Worm (Caenorhabditis elegans): Measurements from ENCODE around the gene C49C3.9.

C49C3.9 gene

DNA sequence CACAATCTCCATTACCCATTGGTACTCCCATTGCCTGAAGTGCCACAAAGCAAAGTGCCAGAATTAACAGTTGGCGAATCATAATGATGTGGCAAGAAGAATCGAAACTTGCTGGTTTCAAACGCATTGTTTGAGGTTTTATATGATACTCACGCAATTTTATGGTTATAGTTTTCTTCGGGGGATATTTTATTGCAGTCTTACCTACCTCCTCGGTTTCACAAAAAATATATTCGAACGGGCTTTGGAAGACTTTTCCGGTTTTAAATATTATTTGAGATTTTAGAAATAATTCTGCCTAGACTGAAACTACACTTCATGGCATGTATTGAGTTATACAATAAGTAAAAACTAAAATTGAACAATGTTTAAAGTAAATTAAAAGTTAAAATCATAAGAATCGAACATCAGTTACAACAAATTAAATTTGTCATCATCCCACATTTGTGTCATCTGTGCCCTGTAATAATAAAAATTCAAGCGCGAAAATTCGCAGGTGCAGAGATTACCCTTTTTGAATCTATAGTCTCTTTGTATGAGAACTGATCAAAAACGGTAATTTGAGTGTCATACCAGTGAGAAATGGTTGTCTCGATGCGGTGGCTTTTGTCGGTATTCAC is 4.6 kb upstream of the C49C3.9 start, which contains the start of the genes clec-197 and clec-198:
Gene clec-197, minus strand, starts transcription at position 101 of the 620 bp plus-strand sequence.
Gene clec-198, plus strand, starts transcription at position 570 of the 620 bp plus-strand sequence.
- no peak for TF ChIP-seq zim-3 (tag; optimal IDR thresholded peaks at IDR 0.05)
- TF ChIP-seq dpff-1 (tag; optimal IDR thresholded peaks at IDR 0.05) = no peak
- TF ChIP-seq mcd-1 (GFP tag; IDR thresholded peaks at IDR 0.05) = no peak
- TF ChIP-seq attf-6 (GFP tag; IDR thresholded peaks at IDR 0.05) = no peak
- no peak for TF ChIP-seq die-1 (tag; optimal IDR thresholded peaks at IDR 0.05)
- TF ChIP-seq K12H6.12 (tag; optimal IDR thresholded peaks at IDR 0.05) = no peak

DNA sequence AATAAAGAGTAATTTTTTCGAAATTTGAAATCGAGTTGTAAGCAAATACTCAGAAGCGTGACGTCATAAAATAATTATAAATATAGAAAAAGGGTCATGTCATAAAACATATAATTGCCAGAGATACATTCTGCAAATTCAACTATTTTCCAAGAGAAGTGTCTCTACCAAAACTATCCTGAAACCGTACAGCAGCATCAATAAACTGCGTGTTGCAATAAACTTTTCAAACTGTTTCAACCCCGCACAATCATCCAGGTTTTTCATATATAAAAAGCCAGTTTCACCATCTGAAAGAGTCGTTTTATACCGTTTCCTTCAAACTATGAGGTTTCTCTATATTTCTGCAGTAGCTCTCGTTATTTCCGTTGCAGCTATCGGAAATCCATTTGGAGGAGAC is 1.4 kb upstream of the C49C3.9 start, which contains the start of gene C49C3.11:
Gene C49C3.11, plus strand, starts transcription at position 301 of the 400 bp plus-strand sequence.
- TF ChIP-seq mel-28 (tag; optimal IDR thresholded peaks at IDR 0.05; ENCODE audit: borderline replicate concordance) = no peak
- no peak for TF ChIP-seq lin-40 (tag; optimal IDR thresholded peaks at IDR 0.05)
- TF ChIP-seq snpc-1.1 (tag; optimal IDR thresholded peaks at IDR 0.05; ENCODE audit: insufficient read depth) = no peak
- no peak for TF ChIP-seq akir-1 (GFP tag; optimal IDR thresholded peaks at IDR 0.05)
- no peak for TF ChIP-seq hrde-1 (tag; optimal IDR thresholded peaks at IDR 0.05; ENCODE audit: borderline replicate concordance)
- TF ChIP-seq aptf-3 (GFP tag; IDR thresholded peaks at IDR 0.05) = no peak
- no peak for TF ChIP-seq chd-7 (tag; optimal IDR thresholded peaks at IDR 0.05)
- no peak for TF ChIP-seq F33H1.4 (GFP tag; IDR thresholded peaks at IDR 0.05)
- no peak for TF ChIP-seq die-1 (tag; optimal IDR thresholded peaks at IDR 0.05)
- TF ChIP-seq zim-3 (tag; optimal IDR thresholded peaks at IDR 0.05) = no peak
- no peak for TF ChIP-seq rpc-1 (optimal IDR thresholded peaks at IDR 0.05)
- TF ChIP-seq rpc-1 (tag; optimal IDR thresholded peaks at IDR 0.05) = no peak
- no peak for TF ChIP-seq B0019.2 (GFP tag; conservative IDR thresholded peaks at IDR 0.05)
- no peak for TF ChIP-seq ceh-91 (GFP tag; IDR thresholded peaks at IDR 0.05)
- TF ChIP-seq mxl-1 (tag; optimal IDR thresholded peaks at IDR 0.05) = no peak
- no peak for TF ChIP-seq ztf-22 (GFP tag; optimal IDR thresholded peaks at IDR 0.05)
- no peak for TF ChIP-seq rcor-1 (GFP tag; IDR thresholded peaks at IDR 0.05)

DNA sequence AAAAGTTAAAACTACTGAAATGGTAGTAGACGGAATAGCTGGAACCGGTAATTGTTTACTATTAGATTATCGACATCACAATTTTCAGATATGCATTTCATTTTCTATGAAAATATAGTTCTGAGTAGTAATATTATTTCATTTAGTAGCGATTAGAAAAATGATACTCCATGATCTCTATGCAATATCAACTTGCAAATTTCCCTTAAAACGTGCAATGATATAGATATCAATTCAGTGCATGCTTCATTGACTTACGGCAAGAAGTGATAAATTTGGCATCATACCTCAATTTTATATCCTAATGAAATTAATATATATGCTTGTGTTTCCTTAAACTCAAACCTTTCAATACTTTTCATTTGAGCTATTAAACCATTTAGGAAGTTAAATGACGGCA is 553 bp upstream of the C49C3.9 start, which contains the start of gene C49C3.21:
Gene C49C3.21, plus strand, starts transcription at position 301 of the 400 bp plus-strand sequence.
- no peak for TF ChIP-seq Y53G8AR.9 (GFP tag; conservative IDR thresholded peaks at IDR 0.05)
- no peak for TF ChIP-seq nhr-27 (tag; optimal IDR thresholded peaks at IDR 0.05)
- no peak for TF ChIP-seq unc-130 (GFP tag; optimal IDR thresholded peaks at IDR 0.05)
- no peak for TF ChIP-seq F49E8.2 (tag; optimal IDR thresholded peaks at IDR 0.05; ENCODE audit: insufficient read depth)
- no peak for TF ChIP-seq hsf-1 (GFP tag; IDR thresholded peaks at IDR 0.05)
- no peak for TF ChIP-seq B0336.3 (GFP tag; IDR thresholded peaks at IDR 0.05)
- no peak for TF ChIP-seq repo-1 (tag; optimal IDR thresholded peaks at IDR 0.05)
- TF ChIP-seq nfyb-1 (GFP tag; IDR thresholded peaks at IDR 0.05) = no peak
- no peak for TF ChIP-seq ccch-3 (GFP tag; optimal IDR thresholded peaks at IDR 0.05)
- no peak for TF ChIP-seq madf-8 (GFP tag; conservative IDR thresholded peaks at IDR 0.05)
- no peak for TF ChIP-seq Y67H2A.10 (GFP tag; conservative IDR thresholded peaks at IDR 0.05)

DNA sequence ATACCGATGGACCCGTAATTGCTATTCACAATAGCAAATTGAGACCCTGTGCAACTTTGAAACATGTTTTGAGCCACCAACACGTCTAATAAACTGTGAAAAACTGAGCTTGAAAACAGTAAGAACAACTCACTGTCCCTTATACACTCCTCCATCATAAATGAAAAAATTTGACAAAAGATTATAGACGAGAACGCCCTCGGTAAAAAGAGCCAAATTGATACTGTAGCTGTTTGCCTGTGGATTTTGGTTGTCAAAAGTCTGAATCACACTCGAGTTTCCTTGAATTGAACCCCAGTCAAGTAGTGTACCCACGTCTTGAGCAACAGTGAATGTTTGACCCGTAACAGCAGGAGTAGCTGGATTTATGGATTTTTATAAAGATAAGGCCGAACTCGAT is 1.1 kb downstream of the C49C3.9 start:
- TF ChIP-seq zim-3 (tag; optimal IDR thresholded peaks at IDR 0.05) (no peak), F23B12.7 (tag; optimal IDR thresholded peaks at IDR 0.05; ENCODE audit: insufficient read depth) (no peak), lin-26 (GFP tag; IDR thresholded peaks at IDR 0.05) (no peak), B0035.1 (tag; optimal IDR thresholded peaks at IDR 0.05) (no peak), F49E8.2 (tag; optimal IDR thresholded peaks at IDR 0.05; ENCODE audit: insufficient read depth) (no peak), attf-3 (GFP tag; conservative IDR thresholded peaks at IDR 0.05) (no peak), mcd-1 (GFP tag; IDR thresholded peaks at IDR 0.05) (no peak), unc-62 (GFP tag; optimal IDR thresholded peaks at IDR 0.05) (no peak), mxl-1 (tag; optimal IDR thresholded peaks at IDR 0.05) (no peak), let-607 (tag; optimal IDR thresholded peaks at IDR 0.05) (no peak), repo-1 (tag; optimal IDR thresholded peaks at IDR 0.05) (no peak), tlf-1 (GFP tag; optimal IDR thresholded peaks at IDR 0.05) (no peak), madf-10 (tag; optimal IDR thresholded peaks at IDR 0.05) (no peak), attf-5 (GFP tag; optimal IDR thresholded peaks at IDR 0.05) (no peak), B0261.1 (tag; optimal IDR thresholded peaks at IDR 0.05) (no peak), F10E7.11 (tag; optimal IDR thresholded peaks at IDR 0.05) (no peak)
